Worm (Caenorhabditis elegans) whole organism, L3 larva: ENCODE results near the gene sel-9.

ENCODE experiments used
- elt-3 ChIP-seq, 3 experiments: fragments of 150-350 bp in 1 of 3; sonication (generic microtip) in 2 of 3; optimal IDR thresholded peaks; 2 replicates in 2 of 3; 4 replicates in 1 of 3; lab custom pipeline; 2014 to 2017; ENCODE audit warnings: missing biosample characterization in 3 of 3, missing genetic modification characterization in 3 of 3
- fos-1 ChIP-seq: fragments of 150-350 bp; optimal IDR thresholded peaks from 2 replicates; lab custom pipeline; 2014; ENCODE audit warnings: missing biosample characterization, missing genetic modification characterization
- mdl-1 ChIP-seq: fragments of 150-350 bp; optimal IDR thresholded peaks from 2 replicates; lab custom pipeline; 2014; ENCODE audit warnings: missing biosample characterization, missing genetic modification characterization
- nhr-11 ChIP-seq: fragments of 150-350 bp; optimal IDR thresholded peaks from 2 replicates; lab custom pipeline; 2014; ENCODE audit warnings: missing biosample characterization, missing genetic modification characterization
- pqm-1 ChIP-seq: fragments of 150-350 bp; optimal IDR thresholded peaks from 2 replicates; lab custom pipeline; 2017; ENCODE audit warnings: missing biosample characterization, missing genetic modification characterization, inconsistent platforms
- unc-39 ChIP-seq: sonication (generic microtip); optimal IDR thresholded peaks from 4 replicates; lab custom pipeline; 2017; ENCODE audit warnings: missing biosample characterization, missing genetic modification characterization
- zag-1 ChIP-seq: fragments of 150-350 bp; optimal IDR thresholded peaks from 2 replicates; lab custom pipeline; 2014; ENCODE audit warnings: missing biosample characterization, missing genetic modification characterization

DNA sequence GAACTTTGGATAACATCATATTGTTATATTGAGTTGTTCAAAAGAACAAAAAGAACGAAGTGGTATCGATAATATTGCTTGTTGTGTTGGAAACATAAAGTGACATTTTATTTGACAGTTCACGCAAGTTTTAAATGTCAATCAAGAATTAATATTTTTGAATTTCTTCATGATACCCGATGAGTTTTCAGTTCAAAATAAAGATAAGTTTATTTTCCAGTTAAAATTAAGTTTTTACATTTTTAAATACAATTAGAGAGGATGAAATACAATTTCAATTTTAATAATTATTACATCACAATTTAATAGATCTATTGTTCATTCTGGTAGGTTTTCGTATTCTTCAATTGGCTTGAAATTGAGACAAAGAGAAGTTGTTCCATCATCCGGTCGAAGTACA is 4.9 kb downstream of the sel-9 start, which contains the start of gene W02D7.4:
- TF ChIP-seq zag-1 (tag; lab: Kevin White, UChicago) (no peak), elt-3 (tag; optimal IDR thresholded peaks at IDR 0.05; lab: Kevin White, UChicago) (no peak), mdl-1 (tag; lab: Kevin White, UChicago) (no peak), nhr-11 (no peak), unc-39 (tag; lab: Kevin White, UChicago) (no peak), fos-1 (tag; lab: Kevin White, UChicago) (no peak), pqm-1 (tag; lab: Kevin White, UChicago) (no peak)
